Fruit fly (Drosophila melanogaster): ENCODE results near the gene PGRP-SB2.

PGRP-SB2 gene

DNA sequence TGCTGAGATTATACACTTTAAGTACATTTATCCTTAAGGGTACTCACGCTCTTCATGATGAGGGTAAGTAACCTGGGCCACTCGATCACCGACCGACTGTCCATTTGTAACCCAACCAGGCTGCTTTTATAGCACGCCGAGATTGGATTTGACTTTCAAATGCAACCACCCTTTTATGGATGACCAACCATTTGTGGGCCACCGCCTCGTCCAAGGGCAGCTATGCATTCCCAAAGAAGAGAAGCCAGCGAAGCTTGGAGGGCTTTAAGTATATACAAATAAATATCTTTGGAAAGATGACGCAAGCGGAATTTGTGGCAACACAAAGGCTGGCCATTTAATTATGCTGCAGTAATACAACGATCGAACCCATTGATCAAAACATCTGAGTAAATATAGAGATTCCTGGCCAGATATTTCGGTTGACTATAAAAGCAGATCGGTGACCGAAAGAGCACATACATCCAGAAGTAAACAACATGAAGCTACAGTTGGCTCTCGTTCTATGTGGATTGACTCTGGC lies at the start of gene PGRP-SB2, which contains the start of gene CG13026:
Gene PGRP-SB2, plus strand, starts transcription at position 473 of the 523 bp plus-strand sequence.
Gene CG13026, minus strand, starts transcription at position 101 of the 523 bp plus-strand sequence.
- TF ChIP-seq Ets65A (GFP tag) = peak; percentile 8
- no peak for TF ChIP-seq CG11456 (GFP tag; IDR thresholded peaks at IDR 0.05)

dm6 chr3L:16679492-16680120 lies 46.7 kb upstream of the PGRP-SB2 start:
- TF ChIP-seq CG4360 (GFP tag; IDR thresholded peaks at IDR 0.05) = peak; percentile 32; the same call in 1 of the 2 replicates
- no peak for TF ChIP-seq Sox102F (GFP tag; optimal IDR thresholded peaks at IDR 0.05)
- peak; percentile 58 for TF ChIP-seq CG11504 (tag; optimal IDR thresholded peaks at IDR 0.05)
- peak; percentile 88 for TF ChIP-seq Neu2 (GFP tag; optimal IDR thresholded peaks at IDR 0.05; ENCODE audit: borderline replicate concordance)
- TF ChIP-seq Dfd (GFP tag; optimal IDR thresholded peaks at IDR 0.05) = peak in 1 of 2 experiments; percentile 79
- TF ChIP-seq wor (GFP tag; IDR thresholded peaks at IDR 0.05) = no peak
- TF ChIP-seq Bgb (GFP tag; IDR thresholded peaks at IDR 0.05; ENCODE audit: partially characterized antibody) = no peak
- no peak for TF ChIP-seq psq (GFP tag; optimal IDR thresholded peaks at IDR 0.05)
- TF ChIP-seq cas (GFP tag; IDR thresholded peaks at IDR 0.05) = no peak
- no peak for TF ChIP-seq Dp (GFP tag; optimal IDR thresholded peaks at IDR 0.05)
- no peak for TF ChIP-seq ap (GFP tag; IDR thresholded peaks at IDR 0.05)

dm6 chr3L:16682371-16682770 lies 44.0 kb upstream of the PGRP-SB2 start:
- TF ChIP-seq grn (GFP tag; optimal IDR thresholded peaks at IDR 0.05) = peak; percentile 17
- TF ChIP-seq Mes4 (GFP tag; optimal IDR thresholded peaks at IDR 0.05) = no peak
- peak; percentile 37 for TF ChIP-seq sug (tag; optimal IDR thresholded peaks at IDR 0.05)

- TF ChIP-seq PHDP (tag; optimal IDR thresholded peaks at IDR 0.05) (no peak), CG11247 (GFP tag; IDR thresholded peaks at IDR 0.05) (no peak), Ssrp (tag; optimal IDR thresholded peaks at IDR 0.05) (no peak), Fer2 (tag; optimal IDR thresholded peaks at IDR 0.05) (no peak), insv (GFP tag; optimal IDR thresholded peaks at IDR 0.05) (no peak), CG34224 (GFP tag; IDR thresholded peaks at IDR 0.05; ENCODE audit: partially characterized antibody) (no peak)
Observed at dm6 chr3L:16683007-16683406, 43.3 kb upstream of the PGRP-SB2 start.

dm6 chr3L:16689491-16689890 lies 36.9 kb upstream of the PGRP-SB2 start:
- TF ChIP-seq CG8281 (tag; optimal IDR thresholded peaks at IDR 0.05) = no peak
- peak; percentile 52 for TF ChIP-seq nom (GFP tag; optimal IDR thresholded peaks at IDR 0.05)
- peak in 1 of 2 experiments; percentile 48 for TF ChIP-seq eve (GFP tag; optimal IDR thresholded peaks at IDR 0.05)
- TF ChIP-seq crc (GFP tag; optimal IDR thresholded peaks at IDR 0.05) = no peak
- TF ChIP-seq Pdp1 (GFP tag; optimal IDR thresholded peaks at IDR 0.05) = peak in 1 of 2 experiments; percentile 54

DNA sequence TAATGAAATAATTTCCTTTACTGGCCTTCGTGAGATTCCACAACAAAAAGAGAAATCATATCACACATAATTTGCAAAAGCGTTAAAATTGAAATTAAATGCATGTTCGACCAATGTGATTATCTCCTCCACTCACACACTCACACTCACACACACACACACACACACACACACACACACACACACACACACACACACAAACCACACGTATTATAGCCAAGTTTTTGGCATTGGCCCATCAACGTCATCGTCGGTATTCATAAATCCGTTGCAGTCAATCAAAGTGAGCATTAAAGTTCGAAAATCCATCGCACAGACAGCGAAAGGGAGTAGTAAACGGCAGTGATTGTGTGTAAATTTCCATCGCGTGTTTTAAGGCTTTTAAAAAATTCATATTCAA lies 36.3 kb upstream of the PGRP-SB2 start:
- TF ChIP-seq CG7357 (GFP tag; IDR thresholded peaks at IDR 0.05) (no peak), chinmo (GFP tag; IDR thresholded peaks at IDR 0.05; ENCODE audit: partially characterized antibody) (no peak), CG7556 (GFP tag; optimal IDR thresholded peaks at IDR 0.05) (no peak), HmgD (GFP tag; optimal IDR thresholded peaks at IDR 0.05) (no peak), croc (GFP tag; conservative IDR thresholded peaks at IDR 0.05) (no peak), CG10959 (GFP tag; IDR thresholded peaks at IDR 0.05) (no peak), CkIIα-i1 (GFP tag; IDR thresholded peaks at IDR 0.05) (no peak), CG4820 (GFP tag; optimal IDR thresholded peaks at IDR 0.05) (no peak), CG18599 (GFP tag; optimal IDR thresholded peaks at IDR 0.05) (no peak), Chrac-16 (GFP tag; optimal IDR thresholded peaks at IDR 0.05) (no peak), vfl (GFP tag; optimal IDR thresholded peaks at IDR 0.05) (no peak), cg (GFP tag; optimal IDR thresholded peaks at IDR 0.05) (peak; percentile 60), gcm2 (GFP tag; optimal IDR thresholded peaks at IDR 0.05) (no peak), Ptx1 (GFP tag; IDR thresholded peaks at IDR 0.05) (no peak), btn (GFP tag; optimal IDR thresholded peaks at IDR 0.05) (no peak), CG1832 (GFP tag; optimal IDR thresholded peaks at IDR 0.05) (no peak)
